Fruit fly (Drosophila melanogaster) whole organism: ENCODE measurements around the gene Rgl.

Source experiments
- EcR ChIP-seq, 2 experiments: fragments of >200 bp; optimal IDR thresholded peaks; 2 replicates each; lab custom pipeline; 2017; ENCODE audit warnings: missing biosample characterization in 2 of 2, missing genetic modification characterization in 2 of 2, missing genetic modification reagents in 2 of 2
- pan ChIP-seq: fragments of >200 bp; optimal IDR thresholded peaks from 2 replicates; lab custom pipeline; 2017

DNA sequence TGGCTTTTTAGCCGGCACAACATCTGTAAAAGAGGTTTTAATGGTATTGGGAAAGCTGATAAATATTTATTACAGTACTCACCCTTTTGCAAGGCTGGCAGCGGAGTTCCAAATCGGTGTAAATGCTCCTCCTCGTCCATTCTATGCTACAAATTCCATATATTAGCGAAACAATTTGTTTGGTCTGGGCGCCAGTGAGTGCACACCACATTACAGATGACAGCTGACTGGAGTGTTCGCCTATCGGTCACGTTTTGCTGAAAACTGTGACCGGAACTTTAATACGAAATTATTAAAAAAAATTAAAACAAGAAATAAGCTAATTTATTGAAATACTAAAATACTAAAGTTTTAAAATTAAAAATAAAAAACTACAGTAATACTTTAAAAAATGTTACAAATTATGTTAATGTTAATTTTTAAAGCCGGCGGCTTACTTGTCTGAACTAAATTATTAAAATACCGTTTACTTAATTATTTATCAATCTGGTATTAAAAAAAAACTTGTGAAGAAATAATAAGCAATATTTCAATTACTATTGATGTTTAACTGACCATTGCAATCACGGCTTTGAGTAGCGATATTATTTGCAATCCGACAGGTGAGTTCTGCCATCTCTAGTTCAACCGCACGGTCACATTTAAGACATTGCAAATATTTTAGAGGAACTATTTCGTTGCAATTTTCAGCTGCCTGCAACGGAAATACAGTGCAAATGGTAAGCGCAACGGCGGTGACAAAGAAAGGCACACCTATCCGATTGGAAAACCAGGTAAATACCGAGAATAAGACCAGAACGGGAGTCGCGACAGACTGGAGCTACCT, 3.8 kb upstream of the Rgl start, which contains the start of the genes CG8833 and DCTN1-p150:
- no peak for TF ChIP-seq EcR (GFP tag; optimal IDR thresholded peaks at IDR 0.05; lab: Kevin White, UChicago)
- TF ChIP-seq pan, result no peak
